Worm (Caenorhabditis elegans): Measurements from ENCODE around the gene Y105C5A.1270.

DNA sequence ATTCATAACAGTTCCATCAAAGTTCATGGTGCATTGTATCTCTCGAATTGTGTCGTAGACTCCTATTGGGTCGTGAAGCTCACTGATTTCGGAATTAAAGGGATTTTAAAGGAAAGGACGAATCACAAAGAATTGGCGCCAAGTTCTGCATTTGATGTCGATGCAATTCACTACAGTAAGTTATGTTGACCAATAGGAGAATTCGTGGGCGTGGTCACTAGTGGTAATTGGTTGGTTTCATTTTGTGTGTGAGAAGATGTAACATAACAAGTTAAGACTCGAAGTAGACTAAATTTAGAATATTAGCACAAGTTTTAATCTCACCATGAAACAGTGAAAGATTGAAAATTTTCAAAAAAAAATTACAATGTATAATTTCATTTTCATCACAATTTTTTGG, 31.8 kb upstream of the Y105C5A.1270 start:
- TF ChIP-seq dve-1 (tag; optimal IDR thresholded peaks at IDR 0.05; ENCODE audit: insufficient read depth) (no peak), lin-39 (tag; optimal IDR thresholded peaks at IDR 0.05) (no peak), nhr-28 (tag; optimal IDR thresholded peaks at IDR 0.05) (no peak), mdt-29 (GFP tag; IDR thresholded peaks at IDR 0.05) (no peak), vab-7 (GFP tag; IDR thresholded peaks at IDR 0.05) (no peak), egl-27 (tag; optimal IDR thresholded peaks at IDR 0.05) (no peak), ztf-11 (tag; optimal IDR thresholded peaks at IDR 0.05) (no peak), ztf-7 (tag; optimal IDR thresholded peaks at IDR 0.05) (no peak), dmd-9 (GFP tag; IDR thresholded peaks at IDR 0.05) (no peak), F10B5.3 (tag; optimal IDR thresholded peaks at IDR 0.05) (no peak), daf-12 (tag; optimal IDR thresholded peaks at IDR 0.05) (no peak), ZK546.5 (tag; optimal IDR thresholded peaks at IDR 0.05) (no peak)
